Worm (Caenorhabditis elegans) whole organism, L3 larva: ENCODE data around the gene srh-269.

Experiments used
- R02D3.7 ChIP-seq: fragments of 150-350 bp; optimal IDR thresholded peaks from 2 replicates; lab custom pipeline; 2014; ENCODE audit warnings: missing biosample characterization, missing genetic modification characterization
- ZK546.5 ChIP-seq: sonication (generic microtip); optimal IDR thresholded peaks from 2 replicates; lab custom pipeline; 2017; ENCODE audit warnings: missing biosample characterization, missing genetic modification characterization
- aly-2 ChIP-seq: fragments of 150-350 bp; optimal IDR thresholded peaks from 2 replicates; lab custom pipeline; 2014; ENCODE audit warnings: missing biosample characterization, missing genetic modification characterization
- ama-1 ChIP-seq: fragments of 150-350 bp; optimal IDR thresholded peaks from 2 replicates; lab custom pipeline; 2018
- ceh-28 ChIP-seq: fragments of 150-350 bp; optimal IDR thresholded peaks from 2 replicates; lab custom pipeline; 2014; ENCODE audit warnings: missing biosample characterization, missing genetic modification reagents, missing genetic modification characterization
- ceh-9 ChIP-seq: sonication (generic microtip); optimal IDR thresholded peaks from 2 replicates; lab custom pipeline; 2018; ENCODE audit warnings: missing biosample characterization, missing genetic modification characterization
- daf-12 ChIP-seq: fragments of 150-350 bp; optimal IDR thresholded peaks from 2 replicates; lab custom pipeline; 2014; ENCODE audit warnings: missing biosample characterization, missing genetic modification reagents, missing genetic modification characterization
- egl-27 ChIP-seq: sonication (generic microtip); optimal IDR thresholded peaks from 4 replicates; lab custom pipeline; 2017; ENCODE audit warnings: missing biosample characterization, missing genetic modification reagents, missing genetic modification characterization
- egl-5 ChIP-seq: fragments of 150-350 bp; optimal IDR thresholded peaks from 2 replicates; lab custom pipeline; 2017; ENCODE audit warnings: missing biosample characterization, missing genetic modification reagents, missing genetic modification characterization, inconsistent platforms
- elt-1 ChIP-seq: fragments of 150-350 bp; optimal IDR thresholded peaks from 2 replicates; lab custom pipeline; 2014; ENCODE audit warnings: missing biosample characterization, missing genetic modification characterization
- elt-2 ChIP-seq: sonication (generic microtip); optimal IDR thresholded peaks from 2 replicates; lab custom pipeline; 2016; ENCODE audit warnings: missing genetic modification reagents, mild to moderate bottlenecking, missing genetic modification characterization, missing compliant biosample characterization
- elt-3 ChIP-seq, 3 experiments: fragments of 150-350 bp in 1 of 3; sonication (generic microtip) in 2 of 3; optimal IDR thresholded peaks; 2 replicates in 2 of 3; 4 replicates in 1 of 3; lab custom pipeline; 2014 to 2017; ENCODE audit warnings: missing biosample characterization in 3 of 3, missing genetic modification characterization in 3 of 3
- eor-1 ChIP-seq, 2 experiments: fragments of 150-350 bp; optimal IDR thresholded peaks; 2 replicates each; lab custom pipeline; 2014 to 2018; ENCODE audit warnings: missing biosample characterization in 2 of 2, missing genetic modification characterization in 2 of 2
- fkh-10 ChIP-seq: sonication (generic microtip); optimal IDR thresholded peaks from 2 replicates; lab custom pipeline; 2017; ENCODE audit warnings: missing biosample characterization, missing genetic modification reagents, missing genetic modification characterization
- hmg-11 ChIP-seq: sonication (generic microtip); optimal IDR thresholded peaks from 2 replicates; lab custom pipeline; 2016; ENCODE audit warnings: missing genetic modification characterization, missing compliant biosample characterization
- jun-1 ChIP-seq: fragments of 150-350 bp; optimal IDR thresholded peaks from 2 replicates; lab custom pipeline; 2014; ENCODE audit warnings: missing biosample characterization, missing genetic modification reagents, missing genetic modification characterization
- lin-15B ChIP-seq: fragments of 150-350 bp; optimal IDR thresholded peaks from 2 replicates; lab custom pipeline; 2014; ENCODE audit warnings: missing biosample characterization, missing genetic modification characterization
- lin-39 ChIP-seq: fragments of 150-350 bp; optimal IDR thresholded peaks from 2 replicates; lab custom pipeline; 2018; ENCODE audit warnings: missing biosample characterization, missing genetic modification reagents, missing genetic modification characterization
- lsy-12 ChIP-seq: sonication (generic microtip); optimal IDR thresholded peaks from 2 replicates; lab custom pipeline; 2016; ENCODE audit warnings: mild to moderate bottlenecking, missing genetic modification characterization, missing compliant biosample characterization
- mml-1 ChIP-seq: fragments of 150-350 bp; sonication (generic microtip); optimal IDR thresholded peaks from 3 replicates; lab custom pipeline; 2014; ENCODE audit warnings: missing biosample characterization, missing genetic modification characterization
- nfya-1 ChIP-seq: sonication (generic microtip); optimal IDR thresholded peaks from 2 replicates; lab custom pipeline; 2017; ENCODE audit warnings: missing genetic modification characterization, mild to moderate bottlenecking, missing compliant biosample characterization, antibody characterized with exemption, moderate library complexity; ENCODE audit not compliant: insufficient read depth
- nhr-11 ChIP-seq: fragments of 150-350 bp; optimal IDR thresholded peaks from 2 replicates; lab custom pipeline; 2014; ENCODE audit warnings: missing biosample characterization, missing genetic modification characterization
- nhr-23 ChIP-seq: fragments of 150-350 bp; optimal IDR thresholded peaks from 2 replicates; lab custom pipeline; 2014; ENCODE audit warnings: missing biosample characterization, missing genetic modification reagents, missing genetic modification characterization
- nhr-237 ChIP-seq: fragments of 150-350 bp; optimal IDR thresholded peaks from 2 replicates; lab custom pipeline; 2014; ENCODE audit warnings: missing biosample characterization, missing genetic modification characterization
- nhr-25 ChIP-seq: sonication (generic microtip); optimal IDR thresholded peaks from 2 replicates; lab custom pipeline; 2017; ENCODE audit warnings: missing biosample characterization, missing genetic modification characterization
- nhr-43 ChIP-seq: sonication (generic microtip); optimal IDR thresholded peaks from 2 replicates; lab custom pipeline; 2016; ENCODE audit warnings: mild to moderate bottlenecking, missing genetic modification characterization, missing compliant biosample characterization; ENCODE audit not compliant: poor library complexity, severe bottlenecking
- nhr-67 ChIP-seq: fragments of 150-350 bp; optimal IDR thresholded peaks from 2 replicates; lab custom pipeline; 2014; ENCODE audit warnings: missing biosample characterization, missing genetic modification characterization
- pqm-1 ChIP-seq: fragments of 150-350 bp; optimal IDR thresholded peaks from 2 replicates; lab custom pipeline; 2017; ENCODE audit warnings: missing biosample characterization, missing genetic modification characterization, inconsistent platforms
- skn-1 ChIP-seq: fragments of 150-350 bp; optimal IDR thresholded peaks from 2 replicates; lab custom pipeline; 2014; ENCODE audit warnings: missing biosample characterization, missing genetic modification characterization
- snpc-4 ChIP-seq: fragments of 150-350 bp; optimal IDR thresholded peaks from 2 replicates; lab custom pipeline; 2014; ENCODE audit warnings: missing biosample characterization, missing genetic modification characterization
- unc-62 ChIP-seq: fragments of 150-350 bp; sonication (generic microtip); optimal IDR thresholded peaks from 4 replicates; lab custom pipeline; 2014; ENCODE audit warnings: missing biosample characterization, missing genetic modification reagents, missing genetic modification characterization
- zag-1 ChIP-seq: fragments of 150-350 bp; optimal IDR thresholded peaks from 2 replicates; lab custom pipeline; 2014; ENCODE audit warnings: missing biosample characterization, missing genetic modification characterization
- ztf-11 ChIP-seq: fragments of 150-350 bp; optimal IDR thresholded peaks from 2 replicates; lab custom pipeline; 2014; ENCODE audit warnings: missing biosample characterization, missing genetic modification characterization
- ztf-4 ChIP-seq: fragments of 150-350 bp; optimal IDR thresholded peaks from 2 replicates; lab custom pipeline; 2014; ENCODE audit warnings: missing biosample characterization, missing genetic modification characterization

srh-269 gene

DNA sequence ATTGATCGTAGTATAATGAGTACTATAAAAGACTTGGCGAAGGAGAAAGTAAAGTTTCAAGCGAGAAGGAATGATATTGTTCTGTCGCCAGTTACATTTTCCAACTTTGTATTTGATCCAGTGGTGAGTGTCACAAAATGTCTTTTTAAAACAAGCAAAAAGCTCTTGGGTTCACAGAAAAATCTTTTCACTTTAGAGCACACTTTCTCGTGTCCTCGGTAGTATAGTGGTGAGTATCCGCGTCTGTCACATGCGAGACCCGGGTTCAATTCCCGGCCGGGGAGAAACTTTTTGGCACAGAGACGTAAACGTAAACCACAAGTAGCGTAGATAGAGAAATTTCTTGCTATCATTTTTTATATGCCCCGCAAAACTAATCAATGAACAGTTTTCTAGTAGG lies 48.5 kb upstream of the srh-269 start:
- TF ChIP-seq lin-15B (tag; lab: Kevin White, UChicago) = no peak
- peak; percentile 32 for TF ChIP-seq elt-2 (tag; lab: Kevin White, UChicago)
- no peak for TF ChIP-seq mml-1 (tag; lab: Kevin White, UChicago)
- TF ChIP-seq zag-1 (tag; lab: Kevin White, UChicago) = no peak
- no peak for TF ChIP-seq ZK546.5

DNA sequence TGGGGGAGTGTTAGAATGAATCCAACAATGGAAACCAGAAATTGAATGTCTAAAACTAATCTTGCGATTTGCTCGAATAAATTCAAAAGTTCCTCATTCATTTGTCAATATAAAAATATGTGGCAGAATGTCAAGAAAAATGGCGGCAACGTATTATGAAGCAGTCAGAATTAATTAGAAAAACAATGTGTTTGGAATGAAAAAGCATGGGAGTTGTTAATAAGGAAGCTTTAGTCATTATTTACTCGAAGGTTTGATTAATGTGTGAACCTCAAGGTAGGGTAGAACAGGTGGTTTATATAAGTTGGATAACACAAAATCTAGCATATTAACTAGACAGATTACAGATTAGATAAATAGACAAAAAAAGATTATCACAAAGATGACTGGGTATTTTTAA lies 46.4 kb upstream of the srh-269 start, which contains the start of gene srw-76:
Gene srw-76, minus strand, starts transcription at position 101 of the 400 bp plus-strand sequence.
- TF ChIP-seq aly-2 (tag; lab: Kevin White, UChicago) = no peak
- TF ChIP-seq ztf-4 = no peak
- no peak for TF ChIP-seq egl-5 (tag; lab: Kevin White, UChicago)
- TF ChIP-seq ceh-9 (tag; lab: Kevin White, UChicago) = no peak
- no peak for TF ChIP-seq R02D3.7 (tag; lab: Kevin White, UChicago)
- no peak for TF ChIP-seq egl-27 (tag; lab: Kevin White, UChicago)
- TF ChIP-seq mml-1 (tag; lab: Kevin White, UChicago) = no peak
- TF ChIP-seq nhr-11 (tag; lab: Kevin White, UChicago) = no peak
- TF ChIP-seq nhr-67 = no peak
- no peak for TF ChIP-seq lin-39
- no peak for TF ChIP-seq nfya-1 (tag; lab: Kevin White, UChicago)
- TF ChIP-seq ZK546.5 = no peak
- TF ChIP-seq unc-62 (GFP tag; lab: Kevin White, UChicago) = no peak
- TF ChIP-seq pqm-1 (tag; lab: Kevin White, UChicago) = no peak

DNA sequence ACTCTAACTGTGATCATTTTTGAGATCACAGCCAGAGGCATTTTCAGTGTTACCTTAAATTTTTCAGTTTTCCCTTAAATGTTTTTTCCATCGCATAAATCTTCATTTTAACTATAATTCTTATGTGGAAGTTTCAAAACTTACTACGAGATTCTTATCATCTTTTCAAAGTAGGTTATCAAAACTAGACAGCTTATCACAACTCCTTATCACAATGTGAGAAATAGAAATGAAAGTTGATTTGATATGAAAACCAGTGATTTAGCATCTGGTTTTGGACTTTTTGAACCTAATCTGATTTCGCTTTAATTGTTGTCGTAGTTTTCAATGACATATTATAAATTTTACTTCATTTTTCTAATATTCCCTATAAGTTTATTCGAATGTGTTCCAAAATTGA lies 44.1 kb upstream of the srh-269 start, which contains the start of gene mltn-11:
Gene mltn-11, plus strand, starts transcription at position 276 of the 400 bp plus-strand sequence.
- TF ChIP-seq elt-2 (tag; lab: Kevin White, UChicago) = peak; percentile 28
- TF ChIP-seq fkh-10 (GFP tag; lab: Kevin White, UChicago) = no peak

DNA sequence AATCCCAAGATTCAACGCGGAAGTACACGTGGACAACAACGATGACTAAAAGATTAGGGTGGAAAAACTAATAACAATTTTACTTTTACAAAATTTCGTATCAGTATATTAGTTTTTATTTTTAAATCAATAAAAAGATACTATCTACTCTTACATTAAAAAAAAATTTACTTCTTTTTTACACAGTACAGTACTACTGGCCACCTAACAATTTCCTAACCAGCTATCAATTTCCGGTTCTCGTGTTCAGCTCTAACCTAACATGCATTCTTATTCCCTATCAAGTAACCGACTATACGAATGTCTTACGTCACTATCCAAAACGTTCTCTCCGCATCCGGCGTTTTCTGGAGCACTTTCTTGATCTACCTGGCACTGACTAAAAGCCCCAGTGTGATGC lies 37.8 kb upstream of the srh-269 start, which contains the start of gene srd-21:
Gene srd-21, plus strand, starts transcription at position 301 of the 400 bp plus-strand sequence.
- TF ChIP-seq ztf-4 (no peak), nhr-11 (tag; lab: Kevin White, UChicago) (no peak), ceh-9 (tag; lab: Kevin White, UChicago) (no peak), elt-2 (tag; lab: Kevin White, UChicago) (no peak), eor-1 (tag; optimal IDR thresholded peaks at IDR 0.05; lab: Kevin White, UChicago) (no peak), mml-1 (tag; lab: Kevin White, UChicago) (no peak), hmg-11 (tag; lab: Kevin White, UChicago) (no peak), nhr-43 (tag; lab: Kevin White, UChicago) (no peak), egl-27 (tag; lab: Kevin White, UChicago) (no peak), ztf-11 (tag; lab: Kevin White, UChicago) (no peak), unc-62 (GFP tag; lab: Kevin White, UChicago) (no peak), daf-12 (tag; lab: Kevin White, UChicago) (no peak), nhr-237 (tag; lab: Kevin White, UChicago) (no peak), egl-5 (tag; lab: Kevin White, UChicago) (no peak), snpc-4 (tag; lab: Kevin White, UChicago) (no peak), ceh-28 (tag; lab: Kevin White, UChicago) (no peak), elt-3 (tag; optimal IDR thresholded peaks at IDR 0.05; lab: Kevin White, UChicago) (no peak), lin-15B (tag; lab: Kevin White, UChicago) (no peak), jun-1 (no peak), lsy-12 (tag; lab: Kevin White, UChicago) (no peak)

DNA sequence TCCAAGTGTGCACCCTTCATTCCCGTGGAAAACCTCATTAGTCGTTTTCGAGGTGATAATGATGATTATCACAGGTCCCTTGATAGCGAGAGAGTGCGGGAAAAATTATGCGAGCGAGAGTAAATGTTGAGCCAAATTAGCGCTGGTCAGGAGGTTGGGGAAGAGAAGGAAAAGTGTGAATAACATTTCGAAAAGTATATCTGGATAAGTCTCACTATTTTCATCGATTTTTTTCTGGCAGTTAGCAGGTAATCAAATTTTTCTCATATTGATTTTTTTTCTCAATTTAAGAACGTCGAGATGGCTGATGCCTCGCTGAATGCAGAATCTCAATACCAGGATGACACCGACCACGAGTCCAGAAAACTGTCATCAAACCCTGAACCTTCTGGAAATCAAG lies 37.1 kb upstream of the srh-269 start, which contains the start of gene W06G6.2:
Gene W06G6.2, plus strand, starts transcription at position 301 of the 400 bp plus-strand sequence.
- TF ChIP-seq nhr-25 (tag; lab: Kevin White, UChicago) (no peak), nhr-23 (tag; lab: Kevin White, UChicago) (no peak), jun-1 (no peak), R02D3.7 (tag; lab: Kevin White, UChicago) (no peak), lin-39 (no peak), ceh-28 (tag; lab: Kevin White, UChicago) (no peak), elt-1 (no peak), aly-2 (tag; lab: Kevin White, UChicago) (no peak), nhr-237 (tag; lab: Kevin White, UChicago) (no peak), snpc-4 (tag; lab: Kevin White, UChicago) (no peak), nhr-11 (tag; lab: Kevin White, UChicago) (no peak), ama-1 (lab: Kevin White, UChicago) (no peak), unc-62 (GFP tag; lab: Kevin White, UChicago) (no peak), skn-1 (tag; lab: Kevin White, UChicago) (no peak)
